Fruit fly (Drosophila melanogaster) whole organism, adult: Measurements from ENCODE around the gene CG46304.

ENCODE experiments used
- CG12768 ChIP-seq: fragments of 200-800 bp; sonication (Bioruptor generic); optimal IDR thresholded peaks from 2 replicates; lab custom pipeline; 2017; ENCODE audit warnings: missing biosample characterization, missing genetic modification characterization, mild to moderate bottlenecking, moderate library complexity, missing genetic modification reagents
- CG14711 ChIP-seq: fragments of 200-800 bp; sonication (Bioruptor generic); optimal IDR thresholded peaks from 2 replicates; lab custom pipeline; 2018; ENCODE audit warnings: missing biosample characterization, mild to moderate bottlenecking, missing genetic modification characterization, moderate library complexity
- CG5204 ChIP-seq: fragments of 200-800 bp; sonication (Bioruptor generic); optimal IDR thresholded peaks from 2 replicates; lab custom pipeline; 2016; ENCODE audit warnings: missing biosample characterization, missing genetic modification characterization
- CG7045 ChIP-seq: fragments of 200-800 bp; sonication (Bioruptor generic); optimal IDR thresholded peaks from 2 replicates; lab custom pipeline; 2017; ENCODE audit warnings: missing biosample characterization, mild to moderate bottlenecking, missing genetic modification characterization
- CG7101 ChIP-seq: fragments of 200-800 bp; sonication (Bioruptor generic); optimal IDR thresholded peaks from 2 replicates; lab custom pipeline; 2018; ENCODE audit warnings: missing biosample characterization, mild to moderate bottlenecking, missing genetic modification characterization, moderate library complexity
- Clk ChIP-seq: fragments of 200-800 bp; sonication (Bioruptor generic); optimal IDR thresholded peaks from 2 replicates; lab custom pipeline; 2017; ENCODE audit warnings: missing biosample characterization, missing genetic modification characterization
- Crg-1 ChIP-seq: fragments of 200-800 bp; sonication (Bioruptor generic); optimal IDR thresholded peaks from 2 replicates; lab custom pipeline; 2016; ENCODE audit warnings: missing biosample characterization, missing genetic modification characterization
- bab1 ChIP-seq: fragments of 200-800 bp; sonication (Bioruptor generic); optimal IDR thresholded peaks from 3 replicates; lab custom pipeline; 2019; ENCODE audit warnings: missing biosample characterization, mild to moderate bottlenecking, missing genetic modification characterization, moderate library complexity
- kay ChIP-seq: fragments of 200-800 bp; sonication (Bioruptor generic); peaks from one replicate; lab custom pipeline; 2016; ENCODE audit warnings: missing biosample characterization, missing genetic modification characterization, borderline replicate concordance
- ovo ChIP-seq: fragments of 200-800 bp; sonication (Bioruptor generic); optimal IDR thresholded peaks from 2 replicates; lab custom pipeline; 2016; ENCODE audit warnings: missing biosample characterization, missing genetic modification characterization
- pad ChIP-seq: fragments of 200-800 bp; sonication (Bioruptor generic); optimal IDR thresholded peaks from 3 replicates; lab custom pipeline; 2017; ENCODE audit warnings: missing biosample characterization, missing genetic modification characterization, mild to moderate bottlenecking, moderate library complexity, missing genetic modification reagents
- tj ChIP-seq: fragments of 200-800 bp; sonication (Bioruptor generic); optimal IDR thresholded peaks from 3 replicates; lab custom pipeline; 2017; ENCODE audit warnings: missing biosample characterization, mild to moderate bottlenecking, missing genetic modification characterization, moderate library complexity
- toe ChIP-seq: fragments of 200-800 bp; sonication (Bioruptor generic); optimal IDR thresholded peaks from 2 replicates; lab custom pipeline; 2016; ENCODE audit warnings: missing biosample characterization, missing genetic modification characterization

dm6 chr2L:18900976-18901375 lies 45.1 kb upstream of the CG46304 start:
- TF ChIP-seq pad (GFP tag; lab: Kevin White, UChicago), result no peak
- TF ChIP-seq bab1, result no peak
- TF ChIP-seq tj (GFP tag; lab: Kevin White, UChicago), result no peak
- no peak for TF ChIP-seq CG7101
- TF ChIP-seq CG7045 (GFP tag; lab: Kevin White, UChicago), result no peak
- no peak for TF ChIP-seq ovo (GFP tag; lab: Kevin White, UChicago)
- no peak for TF ChIP-seq Clk (GFP tag; lab: Kevin White, UChicago)
- no peak for TF ChIP-seq Crg-1 (GFP tag; lab: Kevin White, UChicago)
- TF ChIP-seq CG12768 (GFP tag; lab: Kevin White, UChicago), result no peak
- TF ChIP-seq kay, result no peak
- TF ChIP-seq toe, result no peak
- TF ChIP-seq CG14711 (tag; lab: Kevin White, UChicago), result no peak
- TF ChIP-seq CG5204 (GFP tag; lab: Kevin White, UChicago), result no peak
